Worm (Caenorhabditis elegans): ENCODE data around the gene rol-3.

The rol-3 gene

DNA sequence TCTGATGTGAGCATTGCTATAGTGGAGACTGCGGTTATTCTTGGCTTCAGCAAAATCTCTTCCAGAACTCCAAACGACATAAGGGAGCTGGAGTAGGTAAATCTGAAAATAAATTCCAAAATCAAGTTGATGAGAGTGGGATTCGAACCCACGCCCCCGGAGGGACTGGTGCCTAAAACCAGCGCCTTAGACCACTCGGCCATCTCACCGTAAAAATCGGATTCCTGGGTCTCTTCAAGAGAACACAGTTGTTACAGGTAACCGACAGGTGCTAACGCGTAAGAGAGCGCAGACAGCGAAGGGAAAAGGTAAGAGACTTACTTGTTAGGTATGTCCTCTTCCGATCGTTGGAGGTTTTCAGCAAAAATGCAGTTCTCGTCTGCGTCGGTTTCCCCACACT is 2.9 kb downstream of the rol-3 start (continued):
- TF ChIP-seq tbx-2 (tag; optimal IDR thresholded peaks at IDR 0.05) (no peak), egl-13 (tag; optimal IDR thresholded peaks at IDR 0.05) (no peak), nhr-76 (tag; optimal IDR thresholded peaks at IDR 0.05) (no peak), lin-13 (GFP tag; optimal IDR thresholded peaks at IDR 0.05) (peak; percentile 21), unc-86 (tag; optimal IDR thresholded peaks at IDR 0.05) (no peak), mef-2 (tag; optimal IDR thresholded peaks at IDR 0.05) (no peak), elt-2 (tag; optimal IDR thresholded peaks at IDR 0.05) (no peak), C04F5.9 (tag; optimal IDR thresholded peaks at IDR 0.05) (no peak), nhr-84 (tag; optimal IDR thresholded peaks at IDR 0.05) (no peak), zag-1 (tag; optimal IDR thresholded peaks at IDR 0.05) (no peak), nhr-90 (tag; optimal IDR thresholded peaks at IDR 0.05; ENCODE audit: poor library complexity) (peak; percentile 44), hlh-17 (GFP tag; optimal IDR thresholded peaks at IDR 0.05; ENCODE audit: borderline replicate concordance) (no peak), C16A3.4 (tag; optimal IDR thresholded peaks at IDR 0.05) (peak; percentile 46), ztf-11 (tag; optimal IDR thresholded peaks at IDR 0.05) (no peak), lin-39 (tag; optimal IDR thresholded peaks at IDR 0.05) (no peak), aly-2 (tag; optimal IDR thresholded peaks at IDR 0.05) (no peak), mep-1 (tag; optimal IDR thresholded peaks at IDR 0.05) (peak; percentile 60), zip-4 (GFP tag; optimal IDR thresholded peaks at IDR 0.05) (no peak), aha-1 (tag; optimal IDR thresholded peaks at IDR 0.05) (no peak), nhr-20 (tag; optimal IDR thresholded peaks at IDR 0.05) (peak; percentile 48), skn-1 (tag; optimal IDR thresholded peaks at IDR 0.05) (peak; percentile 47), dpl-1 (GFP tag; optimal IDR thresholded peaks at IDR 0.05) (peak in 2 of 3 experiments; percentile 24 to 40), ceh-88 (GFP tag; IDR thresholded peaks at IDR 0.05) (no peak), nhr-12 (tag; optimal IDR thresholded peaks at IDR 0.05) (no peak), lir-3 (tag; optimal IDR thresholded peaks at IDR 0.05; ENCODE audit: poor library complexity) (no peak), sox-4 (tag; optimal IDR thresholded peaks at IDR 0.05) (no peak), lsy-2 (tag; optimal IDR thresholded peaks at IDR 0.05) (peak in 1 of 2 experiments; percentile 52), efl-1 (optimal IDR thresholded peaks at IDR 0.05) (peak; percentile 29 to 32), efl-1 (GFP tag; optimal IDR thresholded peaks at IDR 0.05 in 1 of 2) (peak; percentile 19 to 71), snpc-4 (tag; optimal IDR thresholded peaks at IDR 0.05) (peak; percentile 65), pqm-1 (tag; optimal IDR thresholded peaks at IDR 0.05) (no peak), nhr-85 (tag) (peak; percentile 69), elt-3 (tag; optimal IDR thresholded peaks at IDR 0.05) (peak in 3 of 6 experiments; percentile 0 to 42 (median 20)), ceh-90 (tag; optimal IDR thresholded peaks at IDR 0.05) (no peak), sptf-1 (tag; optimal IDR thresholded peaks at IDR 0.05) (no peak), ceh-8 (GFP tag; optimal IDR thresholded peaks at IDR 0.05) (no peak), snu-23 (GFP tag; optimal IDR thresholded peaks at IDR 0.05) (peak; percentile 63), hlh-4 (tag; optimal IDR thresholded peaks at IDR 0.05) (no peak), fkh-8 (tag; optimal IDR thresholded peaks at IDR 0.05) (no peak), alr-1 (tag; optimal IDR thresholded peaks at IDR 0.05; ENCODE audit: borderline replicate concordance) (no peak), blmp-1 (tag; optimal IDR thresholded peaks at IDR 0.05) (peak; percentile 38), nhr-47 (tag; optimal IDR thresholded peaks at IDR 0.05) (peak; percentile 24), ets-5 (GFP tag; IDR thresholded peaks at IDR 0.05) (no peak), pax-3 (tag; optimal IDR thresholded peaks at IDR 0.05) (no peak), efl-3 (GFP tag; optimal IDR thresholded peaks at IDR 0.05) (no peak), unc-30 (tag; optimal IDR thresholded peaks at IDR 0.05) (no peak), unc-130 (tag; optimal IDR thresholded peaks at IDR 0.05) (no peak)
